Worm (Caenorhabditis elegans): ENCODE data around the gene str-226.
A peak's percentile ranks its signal among the peaks of the same experiment; 100 is the strongest.
"Not testable (repeated sequence)": the region's sequence is repeated elsewhere in the genome, so short reads cannot be mapped to it uniquely, and the experiment has no call there.

The str-226 gene

ce11 chrV:3490435-3490834, 22.0 kb upstream of the str-226 start, which contains the start of gene srbc-36:
Gene srbc-36 (minus strand): TSS chrV:3490535.
- TF ChIP-seq nhr-25 (tag; optimal IDR thresholded peaks at IDR 0.05): no peak
- TF ChIP-seq egl-27 (tag; optimal IDR thresholded peaks at IDR 0.05): no peak

- TF ChIP-seq jun-1 (tag; optimal IDR thresholded peaks at IDR 0.05) (no peak), nhr-28 (tag; optimal IDR thresholded peaks at IDR 0.05) (no peak), lsy-12 (tag; optimal IDR thresholded peaks at IDR 0.05) (no peak), ZK546.5 (tag; optimal IDR thresholded peaks at IDR 0.05) (no peak), ceh-16 (tag; optimal IDR thresholded peaks at IDR 0.05) (no peak), nhr-11 (tag; optimal IDR thresholded peaks at IDR 0.05) (no peak), egl-5 (tag; optimal IDR thresholded peaks at IDR 0.05) (no peak), lin-39 (tag; optimal IDR thresholded peaks at IDR 0.05) (no peak), nhr-12 (tag; optimal IDR thresholded peaks at IDR 0.05) (no peak), mdl-1 (tag; optimal IDR thresholded peaks at IDR 0.05) (no peak), zag-1 (tag; optimal IDR thresholded peaks at IDR 0.05) (no peak), nhr-76 (tag; optimal IDR thresholded peaks at IDR 0.05) (no peak), ztf-4 (tag; optimal IDR thresholded peaks at IDR 0.05) (no peak), R02D3.7 (tag; optimal IDR thresholded peaks at IDR 0.05) (no peak), elt-1 (tag; optimal IDR thresholded peaks at IDR 0.05) (no peak), elt-2 (tag; optimal IDR thresholded peaks at IDR 0.05) (no peak)
These were observed 15.6 kb upstream of the str-226 start, which contains the start of gene C07G3.15 for ce11 chrV:3496880-3497279. Gene C07G3.15 (minus strand): TSS chrV:3496980.

- no peak for TF ChIP-seq mdl-1 (tag; optimal IDR thresholded peaks at IDR 0.05)
- TF ChIP-seq elt-1 (tag; optimal IDR thresholded peaks at IDR 0.05): no peak
- TF ChIP-seq pha-4 (tag; optimal IDR thresholded peaks at IDR 0.05): no peak
- TF ChIP-seq snpc-4 (tag; optimal IDR thresholded peaks at IDR 0.05): no peak
- TF ChIP-seq zag-1 (tag; optimal IDR thresholded peaks at IDR 0.05): no peak
- TF ChIP-seq unc-39 (tag; optimal IDR thresholded peaks at IDR 0.05): no peak
- no peak for TF ChIP-seq elt-2 (tag; optimal IDR thresholded peaks at IDR 0.05)
- no peak for TF ChIP-seq nhr-25 (tag; optimal IDR thresholded peaks at IDR 0.05)
- no peak for TF ChIP-seq ztf-4 (tag; optimal IDR thresholded peaks at IDR 0.05)
- no peak for TF ChIP-seq nhr-12 (tag; optimal IDR thresholded peaks at IDR 0.05)
- no peak for TF ChIP-seq fkh-10 (GFP tag; optimal IDR thresholded peaks at IDR 0.05)
- no peak for TF ChIP-seq nhr-76 (tag; optimal IDR thresholded peaks at IDR 0.05)
- TF ChIP-seq eor-1 (tag; optimal IDR thresholded peaks at IDR 0.05): no peak
- no peak for TF ChIP-seq daf-12 (tag; optimal IDR thresholded peaks at IDR 0.05)
- no peak for TF ChIP-seq ceh-16 (tag; optimal IDR thresholded peaks at IDR 0.05)
- TF ChIP-seq lin-39 (tag; optimal IDR thresholded peaks at IDR 0.05): no peak
- no peak for TF ChIP-seq skn-1 (tag; optimal IDR thresholded peaks at IDR 0.05)
- TF ChIP-seq hmg-11 (tag; optimal IDR thresholded peaks at IDR 0.05): no peak
- no peak for TF ChIP-seq ztf-11 (tag; optimal IDR thresholded peaks at IDR 0.05)
- TF ChIP-seq nhr-43 (tag; optimal IDR thresholded peaks at IDR 0.05; ENCODE audit: poor library complexity, severe bottlenecking): no peak
These were observed 10.4 kb upstream of the str-226 start, which contains the start of the genes C07G3.8 and C07G3.10 for ce11 chrV:3502038-3502437. Gene C07G3.8 (minus strand): TSS chrV:3502138. Gene C07G3.10 (plus strand): TSS chrV:3502307.

- TF ChIP-seq pqm-1 (tag; optimal IDR thresholded peaks at IDR 0.05) (peak; percentile 97), ztf-4 (tag; optimal IDR thresholded peaks at IDR 0.05) (no peak), jun-1 (tag; optimal IDR thresholded peaks at IDR 0.05) (peak; percentile 55), nhr-23 (tag; optimal IDR thresholded peaks at IDR 0.05) (peak; percentile 23), elt-2 (tag; optimal IDR thresholded peaks at IDR 0.05) (peak; percentile 98), sea-2 (GFP tag; optimal IDR thresholded peaks at IDR 0.05) (no peak), elt-3 (tag; optimal IDR thresholded peaks at IDR 0.05) (peak in 1 of 3 experiments; percentile 47)
These were observed 6.7 kb upstream of the str-226 start for ce11 chrV:3505745-3506144.

ce11 chrV:3506252-3506651, 6.2 kb upstream of the str-226 start, which contains the start of gene ugt-64:
Gene ugt-64 (minus strand): TSS chrV:3506352.
- not testable (repeated sequence) for TF ChIP-seq lin-15B, elt-2, R02D3.7 (tag; optimal IDR thresholded peaks at IDR 0.05)

- no peak for TF ChIP-seq ztf-4 (tag; optimal IDR thresholded peaks at IDR 0.05)
- no peak for TF ChIP-seq ceh-9 (tag; optimal IDR thresholded peaks at IDR 0.05)
- no peak for TF ChIP-seq fkh-2 (tag; optimal IDR thresholded peaks at IDR 0.05)
- TF ChIP-seq pqm-1 (tag; optimal IDR thresholded peaks at IDR 0.05): no peak
- TF ChIP-seq mdl-1 (tag; optimal IDR thresholded peaks at IDR 0.05): no peak
- TF ChIP-seq elt-1 (tag; optimal IDR thresholded peaks at IDR 0.05): no peak
- TF ChIP-seq tbx-2 (tag; optimal IDR thresholded peaks at IDR 0.05): no peak
- no peak for TF ChIP-seq snpc-4 (tag; optimal IDR thresholded peaks at IDR 0.05)
- TF ChIP-seq R02D3.7 (tag; optimal IDR thresholded peaks at IDR 0.05): no peak
These were observed 4.8 kb upstream of the str-226 start, which contains the start of gene str-225 for ce11 chrV:3507691-3508090. Gene str-225 (plus strand): TSS chrV:3507822.

Measured in whole organism, L3 larva.